Fruit fly (Drosophila melanogaster) whole organism, embryonic: ENCODE measurements around the gene CG32313.

Source experiments
- Atf6 ChIP-seq: fragments of 200-800 bp; sonication (Bioruptor generic); IDR thresholded peaks from 2 replicates; pipeline ENCODE4 v1.3.6; 2022; ENCODE audit warnings: missing biosample characterization, missing genetic modification characterization
- Awh ChIP-seq: fragments of 200-800 bp; sonication (Bioruptor generic); IDR thresholded peaks from 2 replicates; pipeline ENCODE4, ENCODE4 v1.3.6; 2022; ENCODE audit warnings: missing biosample characterization, missing genetic modification characterization
- B-H1 ChIP-seq: fragments of 200-800 bp; sonication (Bioruptor generic); IDR thresholded peaks from 3 replicates; pipeline ENCODE4 v1.3.6; 2022; ENCODE audit warnings: missing biosample characterization, missing genetic modification characterization
- B-H2 ChIP-seq: fragments of 200-800 bp; sonication (Bioruptor generic); optimal IDR thresholded peaks from 2 replicates; lab custom pipeline; 2018; ENCODE audit warnings: missing biosample characterization, mild to moderate bottlenecking, missing genetic modification characterization
- CG1024 ChIP-seq: fragments of 200-800 bp; sonication (Bioruptor generic); IDR thresholded peaks from 2 replicates; pipeline ENCODE4 v1.3.6; 2022; ENCODE audit warnings: missing biosample characterization, missing genetic modification characterization
- CG11560 ChIP-seq: fragments of 200-800 bp; sonication (Bioruptor generic); IDR thresholded peaks from 3 replicates; pipeline ENCODE4 v1.3.6; 2022; ENCODE audit warnings: missing biosample characterization, missing genetic modification characterization
- CG11695 ChIP-seq: fragments of 200-800 bp; sonication (Bioruptor generic); IDR thresholded peaks from 3 replicates; pipeline ENCODE4 v1.3.6; 2022; ENCODE audit warnings: missing biosample characterization, missing genetic modification characterization
- CG17359 ChIP-seq: fragments of 200-800 bp; sonication (Bioruptor generic); optimal IDR thresholded peaks from 3 replicates; lab custom pipeline; 2018; ENCODE audit warnings: missing biosample characterization, mild to moderate bottlenecking, missing genetic modification characterization, moderate library complexity
- CG18599 ChIP-seq: fragments of 200-800 bp; sonication (Bioruptor generic); optimal IDR thresholded peaks from 3 replicates; lab custom pipeline; 2017; ENCODE audit warnings: missing biosample characterization, missing genetic modification characterization, mild to moderate bottlenecking, moderate library complexity, missing genetic modification reagents
- CG18764 ChIP-seq: fragments of 200-800 bp; sonication (Bioruptor generic); optimal IDR thresholded peaks from 3 replicates; lab custom pipeline; 2016; ENCODE audit warnings: missing biosample characterization, missing genetic modification characterization
- CG2120 ChIP-seq: fragments of 200-800 bp; sonication (Bioruptor generic); optimal IDR thresholded peaks from 3 replicates; lab custom pipeline; 2016; ENCODE audit warnings: missing biosample characterization, missing genetic modification characterization
- CG32767 ChIP-seq: fragments of 200-800 bp; sonication (Bioruptor generic); IDR thresholded peaks from 2 replicates; pipeline ENCODE4 v1.3.6; 2022; ENCODE audit warnings: missing biosample characterization, missing genetic modification characterization
- CG33557 ChIP-seq: fragments of 200-800 bp; sonication (Bioruptor generic); optimal IDR thresholded peaks from 2 replicates; lab custom pipeline; 2019; ENCODE audit warnings: missing biosample characterization, mild to moderate bottlenecking, missing genetic modification characterization, moderate library complexity
- CG43689 ChIP-seq: fragments of 200-800 bp; sonication (Bioruptor generic); IDR thresholded peaks from 2 replicates; pipeline ENCODE4 v1.3.6; 2022; ENCODE audit warnings: missing biosample characterization, missing genetic modification characterization
- CG4854 ChIP-seq: fragments of 200-800 bp; sonication (Bioruptor generic); optimal IDR thresholded peaks from 2 replicates; lab custom pipeline; 2016; ENCODE audit warnings: missing biosample characterization, missing genetic modification characterization, inconsistent platforms
- CG8359 ChIP-seq: fragments of 200-800 bp; sonication (Bioruptor generic); optimal IDR thresholded peaks from 2 replicates; lab custom pipeline; 2017; ENCODE audit warnings: missing biosample characterization, mild to moderate bottlenecking, missing genetic modification characterization, borderline replicate concordance
- CG8765 ChIP-seq: fragments of 200-800 bp; sonication (Bioruptor generic); IDR thresholded peaks from 2 replicates; pipeline ENCODE4 v1.3.6; 2022; ENCODE audit warnings: missing biosample characterization, missing genetic modification characterization
- CG8924 ChIP-seq: fragments of 200-800 bp; optimal IDR thresholded peaks from 3 replicates; lab custom pipeline; 2019; ENCODE audit warnings: missing biosample characterization, mild to moderate bottlenecking, missing genetic modification characterization, moderate library complexity
- CG9215 ChIP-seq: fragments of 200-800 bp; sonication (Bioruptor generic); IDR thresholded peaks from 2 replicates; pipeline ENCODE4 v1.3.6; 2022; ENCODE audit warnings: missing biosample characterization, missing genetic modification characterization
- CG9727 ChIP-seq: fragments of 200-800 bp; sonication (Bioruptor generic); optimal IDR thresholded peaks from 3 replicates; lab custom pipeline; 2017; ENCODE audit warnings: missing biosample characterization, mild to moderate bottlenecking, missing genetic modification characterization
- Gsc ChIP-seq: fragments of 200-800 bp; sonication (Bioruptor generic); IDR thresholded peaks from 2 replicates; pipeline ENCODE4 v1.3.6; 2022; ENCODE audit warnings: missing biosample characterization, missing genetic modification characterization
- HLH3B ChIP-seq: fragments of 200-800 bp; sonication (Bioruptor generic); IDR thresholded peaks from 2 replicates; pipeline ENCODE4 v1.3.6; 2022; ENCODE audit warnings: missing biosample characterization, missing genetic modification characterization
- Oaz ChIP-seq: fragments of 200-800 bp; sonication (Bioruptor generic); IDR thresholded peaks from 2 replicates; pipeline ENCODE4 v1.3.6; 2022; ENCODE audit warnings: missing biosample characterization, missing genetic modification characterization
- PHDP ChIP-seq: fragments of 200-800 bp; sonication (Bioruptor generic); optimal IDR thresholded peaks from 3 replicates; lab custom pipeline; 2018; ENCODE audit warnings: missing biosample characterization, mild to moderate bottlenecking, missing genetic modification characterization, moderate library complexity
- Sox102F ChIP-seq: fragments of 200-800 bp; sonication (Bioruptor generic); optimal IDR thresholded peaks from 2 replicates; lab custom pipeline; 2018; ENCODE audit warnings: missing biosample characterization, mild to moderate bottlenecking, missing genetic modification characterization, moderate library complexity
- TFAM ChIP-seq: fragments of 200-800 bp; sonication (Bioruptor generic); optimal IDR thresholded peaks from 2 replicates; lab custom pipeline; 2017; ENCODE audit warnings: missing biosample characterization, missing genetic modification characterization, inconsistent platforms
- Tbp ChIP-seq: fragments of >200 bp; optimal IDR thresholded peaks from 2 replicates; lab custom pipeline; 2018; ENCODE audit warnings: missing biosample characterization, missing genetic modification characterization
- ase ChIP-seq: fragments of 200-800 bp; sonication (Bioruptor generic); IDR thresholded peaks from 3 replicates; pipeline ENCODE4 v1.3.6; 2022; ENCODE audit warnings: missing biosample characterization, missing genetic modification characterization
- ato ChIP-seq: fragments of 200-800 bp; sonication (Bioruptor generic); IDR thresholded peaks from 2 replicates; pipeline ENCODE4 v1.3.6; 2022; ENCODE audit warnings: missing biosample characterization, missing genetic modification characterization; ENCODE audit not compliant: partially characterized antibody
- bigmax ChIP-seq: fragments of 200-800 bp; sonication (Bioruptor generic); optimal IDR thresholded peaks from 2 replicates; lab custom pipeline; 2018; ENCODE audit warnings: missing biosample characterization, mild to moderate bottlenecking, missing genetic modification characterization
- bowl ChIP-seq: fragments of 200-800 bp; sonication (Bioruptor generic); IDR thresholded peaks from 2 replicates; pipeline ENCODE4 v1.3.6; 2022; ENCODE audit warnings: missing biosample characterization, missing genetic modification characterization
- btn ChIP-seq: fragments of 200-800 bp; sonication (Bioruptor generic); optimal IDR thresholded peaks from 2 replicates; lab custom pipeline; 2016; ENCODE audit warnings: missing biosample characterization, missing genetic modification characterization
- da ChIP-seq: fragments of 200-800 bp; sonication (Bioruptor generic); optimal IDR thresholded peaks from 2 replicates; lab custom pipeline; 2016; ENCODE audit warnings: missing biosample characterization, missing genetic modification characterization
- dati ChIP-seq: fragments of 200-800 bp; sonication (Bioruptor generic); IDR thresholded peaks from 2 replicates; pipeline ENCODE4 v1.3.6; 2022; ENCODE audit warnings: missing biosample characterization, missing genetic modification characterization
- dimm ChIP-seq: fragments of 200-800 bp; sonication (Bioruptor generic); IDR thresholded peaks from 2 replicates; pipeline ENCODE4 v1.3.6; 2022; ENCODE audit warnings: missing biosample characterization, missing genetic modification characterization
- eve ChIP-seq, 2 experiments: fragments of >200 bp; optimal IDR thresholded peaks; 2 replicates each; lab custom pipeline; 2017; ENCODE audit warnings: missing biosample characterization in 2 of 2, missing genetic modification characterization in 2 of 2
- ftz-f1 ChIP-seq: fragments of 200-800 bp; sonication (Bioruptor generic); optimal IDR thresholded peaks from 2 replicates; lab custom pipeline; 2016; ENCODE audit warnings: missing biosample characterization, missing genetic modification characterization
- grn ChIP-seq: fragments of 200-800 bp; sonication (Bioruptor generic); optimal IDR thresholded peaks from 3 replicates; lab custom pipeline; 2017; ENCODE audit warnings: missing biosample characterization, missing genetic modification characterization
- lmd ChIP-seq: fragments of 200-800 bp; sonication (Bioruptor generic); IDR thresholded peaks from 2 replicates; pipeline ENCODE4 v1.3.6; 2022; ENCODE audit warnings: missing biosample characterization, missing genetic modification characterization
- maf-S ChIP-seq: fragments of 200-800 bp; sonication (Bioruptor generic); optimal IDR thresholded peaks from 2 replicates; lab custom pipeline; 2016; ENCODE audit warnings: missing biosample characterization, missing genetic modification characterization
- onecut ChIP-seq: fragments of 200-800 bp; sonication (Bioruptor generic); IDR thresholded peaks from 2 replicates; pipeline ENCODE4 v1.3.6; 2022; ENCODE audit warnings: missing biosample characterization, missing genetic modification characterization
- pho ChIP-seq: fragments of 200-800 bp; sonication (Bioruptor generic); optimal IDR thresholded peaks from 2 replicates; lab custom pipeline; 2016; ENCODE audit warnings: missing biosample characterization, missing genetic modification characterization
- salm ChIP-seq: fragments of 200-800 bp; sonication (Bioruptor generic); optimal IDR thresholded peaks from 2 replicates; lab custom pipeline; 2018; ENCODE audit warnings: missing biosample characterization, mild to moderate bottlenecking, missing genetic modification characterization
- schlank ChIP-seq: fragments of 200-800 bp; sonication (Bioruptor generic); optimal IDR thresholded peaks from 2 replicates; lab custom pipeline; 2018; ENCODE audit warnings: missing biosample characterization, mild to moderate bottlenecking, missing genetic modification characterization
- sd ChIP-seq: fragments of 200-800 bp; sonication (Bioruptor generic); optimal IDR thresholded peaks from 3 replicates; lab custom pipeline; 2018; ENCODE audit warnings: missing biosample characterization, mild to moderate bottlenecking, missing genetic modification characterization, moderate library complexity
- so ChIP-seq: fragments of 200-800 bp; sonication (Bioruptor generic); IDR thresholded peaks from 3 replicates; pipeline ENCODE4 v1.3.6; 2022; ENCODE audit warnings: missing biosample characterization, missing genetic modification characterization
- sob ChIP-seq: fragments of 200-800 bp; sonication (Bioruptor generic); IDR thresholded peaks from 2 replicates; pipeline ENCODE4 v1.3.6; 2022; ENCODE audit warnings: missing biosample characterization, missing genetic modification characterization
- tin ChIP-seq: fragments of 200-800 bp; sonication (Bioruptor generic); optimal IDR thresholded peaks from 3 replicates; lab custom pipeline; 2016; ENCODE audit warnings: missing biosample characterization, missing genetic modification characterization
- unc-4 ChIP-seq: fragments of 200-800 bp; sonication (Bioruptor generic); IDR thresholded peaks from 2 replicates; pipeline ENCODE4 v1.3.6; 2022; ENCODE audit warnings: missing biosample characterization, missing genetic modification characterization; ENCODE audit not compliant: partially characterized antibody
- vvl ChIP-seq: fragments of 200-800 bp; sonication (Bioruptor generic); IDR thresholded peaks from 2 replicates; pipeline ENCODE4 v1.3.6; 2022; ENCODE audit warnings: missing biosample characterization, missing genetic modification characterization
- zf30C ChIP-seq: fragments of 200-800 bp; sonication (Bioruptor generic); optimal IDR thresholded peaks from 3 replicates; lab custom pipeline; 2018; ENCODE audit warnings: missing biosample characterization, mild to moderate bottlenecking, missing genetic modification characterization

Gene CG32313

dm6 chr3L:1548345-1548970, 2.9 kb upstream of the CG32313 start (continued):
- TF ChIP-seq CG18764 (GFP tag; lab: Kevin White, UChicago) (peak; percentile 22), CG8924 (tag; lab: Kevin White, UChicago) (peak; percentile 76), bigmax (GFP tag; lab: Kevin White, UChicago) (no peak), CG8765 (GFP tag; lab: Robert Waterston, UW) (no peak), CG32767 (GFP tag; lab: Robert Waterston, UW) (no peak), HLH3B (0 out of 2 replicates have a peak, but pooled peaks have one; percentile 37), grn (GFP tag; lab: Kevin White, UChicago) (peak; percentile 68), Awh (GFP tag; lab: Robert Waterston, UW) (no peak), maf-S (GFP tag; lab: Kevin White, UChicago) (peak; percentile 19), B-H1 (no peak), onecut (no peak), dati (GFP tag; lab: Robert Waterston, UW) (no peak), CG43689 (GFP tag; lab: Robert Waterston, UW) (no peak), PHDP (tag; lab: Kevin White, UChicago) (peak; percentile 56), B-H2 (GFP tag; lab: Kevin White, UChicago) (peak; percentile 6), ftz-f1 (GFP tag; lab: Kevin White, UChicago) (no peak), Oaz (GFP tag; lab: Robert Waterston, UW) (0 out of 2 replicates have a peak, but pooled peaks have one; percentile 17), CG1024 (GFP tag; lab: Robert Waterston, UW) (no peak), CG11560 (tag; lab: Robert Waterston, UW) (no peak), so (GFP tag; lab: Robert Waterston, UW) (peak; percentile 59; the same call in 1 of the 3 replicates), CG9215 (GFP tag; lab: Robert Waterston, UW) (peak; percentile 41; the same call in 1 of the 2 replicates), Sox102F (GFP tag; lab: Kevin White, UChicago) (peak; percentile 56), vvl (GFP tag; lab: Robert Waterston, UW) (no peak), tin (peak; percentile 37), CG9727 (GFP tag; lab: Kevin White, UChicago) (peak; percentile 73), bowl (GFP tag; lab: Robert Waterston, UW) (no peak), pho (GFP tag; lab: Kevin White, UChicago) (peak; percentile 66), CG17359 (tag; lab: Kevin White, UChicago) (peak; percentile 60), sob (peak; percentile 27; the same call in 1 of the 2 replicates), CG4854 (GFP tag; lab: Kevin White, UChicago) (peak; percentile 42), CG18599 (GFP tag; lab: Kevin White, UChicago) (peak; percentile 81), zf30C (GFP tag; lab: Kevin White, UChicago) (no peak), eve (GFP tag; optimal IDR thresholded peaks at IDR 0.05; lab: Kevin White, UChicago) (no peak), ase (no peak), da (GFP tag; lab: Kevin White, UChicago) (no peak), Atf6 (GFP tag; lab: Robert Waterston, UW) (peak; percentile 46; the same call in 1 of the 2 replicates), CG2120 (peak; percentile 89), unc-4 (GFP tag; lab: Robert Waterston, UW) (no peak), btn (GFP tag; lab: Kevin White, UChicago) (no peak), lmd (GFP tag; lab: Robert Waterston, UW) (peak; percentile 59; the same call in 1 of the 2 replicates), TFAM (GFP tag; lab: Kevin White, UChicago) (no peak), dimm (GFP tag; lab: Robert Waterston, UW) (no peak), CG11695 (GFP tag; lab: Robert Waterston, UW) (0 out of 3 replicates have a peak, but pooled peaks have one; percentile 35), CG33557 (no peak), salm (no peak), Gsc (GFP tag; lab: Robert Waterston, UW) (no peak), ato (GFP tag; lab: Robert Waterston, UW) (no peak), schlank (no peak), Tbp (GFP tag; lab: Kevin White, UChicago) (no peak), CG8359 (GFP tag; lab: Kevin White, UChicago) (no peak), sd (tag; lab: Kevin White, UChicago) (no peak)
